Worm (Caenorhabditis elegans) whole organism, L2 larva: ENCODE results near the gene srab-13.

Source experiments
- alr-1 ChIP-seq: fragments of 150-350 bp; optimal IDR thresholded peaks from 2 replicates; lab custom pipeline; 2014; ENCODE audit warnings: missing biosample characterization, missing genetic modification characterization
- ama-1 ChIP-seq: fragments of 150-350 bp; optimal IDR thresholded peaks from 2 replicates; lab custom pipeline; 2018; ENCODE audit warnings: inconsistent platforms
- mdl-1 ChIP-seq, 2 experiments: fragments of 150-350 bp in 1 of 2; sonication (generic microtip) in 1 of 2; optimal IDR thresholded peaks; 2 replicates each; lab custom pipeline; 2017; ENCODE audit warnings: missing biosample characterization in 2 of 2, missing genetic modification characterization in 2 of 2
- nhr-12 ChIP-seq: fragments of 150-350 bp; optimal IDR thresholded peaks from 2 replicates; lab custom pipeline; 2014; ENCODE audit warnings: missing biosample characterization, missing genetic modification characterization
- nhr-77 ChIP-seq: fragments of 150-350 bp; optimal IDR thresholded peaks from 2 replicates; lab custom pipeline; 2014; ENCODE audit warnings: missing biosample characterization, missing genetic modification characterization
- skn-1 ChIP-seq: sonication (generic microtip); optimal IDR thresholded peaks from 2 replicates; lab custom pipeline; 2017; ENCODE audit warnings: missing biosample characterization, missing genetic modification characterization

ce11 chrV:2029877-2030276 is 2.2 kb upstream of the srab-13 start, which contains the start of gene F59A7.12:
- TF ChIP-seq ama-1 (lab: Kevin White, UChicago) (no peak), nhr-12 (tag; lab: Kevin White, UChicago) (no peak), mdl-1 (tag; optimal IDR thresholded peaks at IDR 0.05; lab: Kevin White, UChicago) (no peak), alr-1 (tag; lab: Kevin White, UChicago) (no peak), skn-1 (tag; lab: Kevin White, UChicago) (no peak), nhr-77 (no peak)
